Worm (Caenorhabditis elegans) whole organism, midembryonic: Measurements from ENCODE around the gene faah-3.
A peak's percentile ranks its signal among the peaks of the same experiment; 100 is the strongest.

ENCODE experiments used
- T22C8.4 ChIP-seq: fragments of 200-800 bp; sonication (Bioruptor generic); IDR thresholded peaks from 2 replicates; pipeline ENCODE4 v1.3.6; 2022; ENCODE audit warnings: missing genetic modification characterization, missing compliant biosample characterization
- cog-1 ChIP-seq: sonication (generic microtip); optimal IDR thresholded peaks from 2 replicates; lab custom pipeline; 2016; ENCODE audit warnings: missing genetic modification characterization, missing compliant biosample characterization
- flt-1 ChIP-seq: fragments of 200-800 bp; sonication (Bioruptor generic); IDR thresholded peaks from 2 replicates; pipeline ENCODE4 v1.3.6; 2022; ENCODE audit warnings: missing genetic modification characterization, missing compliant biosample characterization
- klf-2 ChIP-seq: fragments of 200-800 bp; sonication (Bioruptor generic); conservative IDR thresholded peaks from 2 replicates; pipeline ENCODE4 v1.3.6; 2022; ENCODE audit warnings: missing genetic modification reagents, missing genetic modification characterization, missing compliant biosample characterization
- ref-1 ChIP-seq: fragments of 200-800 bp; sonication (Bioruptor generic); conservative IDR thresholded peaks from 2 replicates; pipeline ENCODE4 v1.3.6; 2022; ENCODE audit warnings: missing genetic modification reagents, missing genetic modification characterization, missing compliant biosample characterization
- tab-1 ChIP-seq: fragments of 200-800 bp; sonication (Bioruptor generic); IDR thresholded peaks from 2 replicates; pipeline ENCODE4 v1.3.6; 2022; ENCODE audit warnings: missing genetic modification characterization, missing compliant biosample characterization

DNA sequence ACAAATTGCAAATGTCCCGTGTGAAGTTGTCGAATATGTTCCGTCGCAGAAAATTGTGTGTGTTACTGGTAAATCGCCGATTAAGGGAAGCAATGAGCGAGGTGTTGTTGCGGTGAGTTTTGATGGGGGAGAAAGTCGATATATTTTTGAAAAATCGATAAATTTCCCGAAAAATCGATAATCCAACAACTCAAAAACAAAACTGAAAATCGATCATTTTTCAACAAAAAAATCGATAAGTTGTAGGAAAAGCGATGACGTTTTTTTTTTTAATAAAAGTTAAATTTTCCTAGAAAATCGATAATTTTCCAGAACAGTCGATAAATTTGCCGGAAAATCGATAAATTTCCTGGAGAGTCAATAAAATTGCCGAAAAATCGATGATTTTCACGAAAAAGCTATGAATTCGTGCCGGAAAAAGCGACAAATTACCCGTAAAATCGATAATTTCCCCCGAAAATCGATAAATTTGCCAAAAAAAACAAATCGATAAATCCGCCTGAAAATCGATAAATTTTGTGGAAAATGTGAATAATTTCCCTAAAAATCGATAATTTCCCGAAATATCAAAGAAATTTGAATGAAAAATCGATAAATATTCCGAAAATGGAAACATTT lies 27.5 kb upstream of the faah-3 start:
- TF ChIP-seq tab-1 (GFP tag; lab: Robert Waterston, UW): no peak
- TF ChIP-seq klf-2 (GFP tag; lab: Robert Waterston, UW): no peak
- no peak for TF ChIP-seq cog-1 (tag; lab: Kevin White, UChicago)
- TF ChIP-seq ref-1 (GFP tag; lab: Robert Waterston, UW): no peak
- peak; percentile 70 for TF ChIP-seq T22C8.4 (GFP tag; lab: Robert Waterston, UW)
- no peak for TF ChIP-seq flt-1 (GFP tag; lab: Robert Waterston, UW)
